Fruit fly (Drosophila melanogaster) S2 (cell line): ENCODE measurements around the gene Mp.

Experiments
- CG8478 ChIP-seq: fragments of >200 bp; optimal IDR thresholded peaks from 2 replicates; lab custom pipeline; 2018
- CTCF ChIP-seq, 2 experiments: fragments of >200 bp; optimal IDR thresholded peaks; 2 replicates each; lab custom pipeline; 2018

DNA sequence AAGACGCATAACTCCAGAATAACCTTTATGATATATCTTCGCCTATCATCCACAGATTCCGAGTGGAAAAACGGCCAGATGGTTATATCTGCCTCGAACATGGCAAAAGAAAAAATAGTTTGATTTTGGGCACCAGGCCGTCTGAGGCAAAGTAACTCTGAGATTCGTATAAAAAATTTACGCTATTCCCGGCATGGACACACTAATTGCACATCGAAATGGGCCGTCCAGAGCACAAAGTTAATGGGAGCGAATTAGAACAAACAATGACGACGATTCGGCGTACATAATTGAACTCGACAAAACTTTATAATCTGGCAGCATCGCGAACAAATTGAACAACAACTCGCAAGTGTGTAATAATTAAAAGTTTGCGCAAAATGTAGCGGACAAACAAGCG, 70.5 kb downstream of the Mp start, which contains the start of gene CG32391:
- no peak for TF ChIP-seq CG8478 (lab: Kevin White, UChicago)
- TF ChIP-seq CTCF (optimal IDR thresholded peaks at IDR 0.05; lab: Kevin White, UChicago) = no peak
